Worm (Caenorhabditis elegans): Measurements from ENCODE around the gene W02B12.13.

The W02B12.13 gene

ce11 chrII:11472542-11472941, 27.5 kb downstream of the W02B12.13 start:
- TF ChIP-seq egl-18 (GFP tag; IDR thresholded peaks at IDR 0.05) (no peak), madf-6 (GFP tag; IDR thresholded peaks at IDR 0.05) (no peak), hrde-1 (tag; optimal IDR thresholded peaks at IDR 0.05; ENCODE audit: borderline replicate concordance) (no peak), F55B11.4 (tag; optimal IDR thresholded peaks at IDR 0.05; ENCODE audit: borderline replicate concordance, insufficient read depth) (no peak), T26A5.8 (tag; optimal IDR thresholded peaks at IDR 0.05) (no peak), ztf-26 (tag; optimal IDR thresholded peaks at IDR 0.05) (peak; percentile 31), C06A6.2 (GFP tag; conservative IDR thresholded peaks at IDR 0.05) (no peak), madf-3 (GFP tag; IDR thresholded peaks at IDR 0.05) (no peak), F37B4.10 (GFP tag; IDR thresholded peaks at IDR 0.05) (no peak), K12H6.12 (tag; optimal IDR thresholded peaks at IDR 0.05) (no peak), snpc-4 (GFP tag; optimal IDR thresholded peaks at IDR 0.05) (no peak), snpc-4 (tag; optimal IDR thresholded peaks at IDR 0.05) (peak in 2 of 4 experiments; percentile 43 to 50), cebp-1 (GFP tag; IDR thresholded peaks at IDR 0.05) (peak; percentile 58; the same call in 1 of the 2 replicates), cebp-1 (tag; optimal IDR thresholded peaks at IDR 0.05) (peak; percentile 80), hmg-1.2 (GFP tag; IDR thresholded peaks at IDR 0.05) (no peak), mes-4 (tag; optimal IDR thresholded peaks at IDR 0.05) (no peak), tlf-1 (GFP tag; optimal IDR thresholded peaks at IDR 0.05) (no peak), bed-2 (GFP tag; IDR thresholded peaks at IDR 0.05) (no peak), Y53G8AR.9 (GFP tag; conservative IDR thresholded peaks at IDR 0.05) (no peak), madf-8 (GFP tag; conservative IDR thresholded peaks at IDR 0.05) (no peak), nfyb-1 (GFP tag; IDR thresholded peaks at IDR 0.05) (0 out of 2 replicates have a peak, but pooled peaks have one; percentile 50), gei-17 (GFP tag; optimal IDR thresholded peaks at IDR 0.05) (no peak), rec-8 (tag; optimal IDR thresholded peaks at IDR 0.05) (no peak), ccch-3 (GFP tag; optimal IDR thresholded peaks at IDR 0.05) (no peak), ztf-25 (GFP tag; IDR thresholded peaks at IDR 0.05) (no peak), nhr-120 (GFP tag; IDR thresholded peaks at IDR 0.05) (no peak), let-526 (GFP tag; IDR thresholded peaks at IDR 0.05) (no peak), lsy-27 (tag; optimal IDR thresholded peaks at IDR 0.05; ENCODE audit: borderline replicate concordance, insufficient read depth) (no peak), lin-40 (tag; optimal IDR thresholded peaks at IDR 0.05) (peak; percentile 21), tbx-9 (tag; optimal IDR thresholded peaks at IDR 0.05; ENCODE audit: borderline replicate concordance) (no peak), atf-7 (tag; optimal IDR thresholded peaks at IDR 0.05) (no peak), C17E4.6 (GFP tag; IDR thresholded peaks at IDR 0.05) (no peak), ceh-27 (GFP tag; optimal IDR thresholded peaks at IDR 0.05) (no peak), ztf-18 (tag; optimal IDR thresholded peaks at IDR 0.05) (peak; percentile 47), unc-130 (GFP tag; optimal IDR thresholded peaks at IDR 0.05) (no peak), ceh-40 (GFP tag; IDR thresholded peaks at IDR 0.05) (no peak), ets-4 (GFP tag; optimal IDR thresholded peaks at IDR 0.05) (no peak), sptf-2 (GFP tag; optimal IDR thresholded peaks at IDR 0.05) (no peak), F57C9.4 (tag; optimal IDR thresholded peaks at IDR 0.05) (no peak), madf-10 (tag; optimal IDR thresholded peaks at IDR 0.05) (no peak), Y79H2A.3 (GFP tag; conservative IDR thresholded peaks at IDR 0.05) (no peak), rpc-1 (optimal IDR thresholded peaks at IDR 0.05) (no peak), rpc-1 (tag; optimal IDR thresholded peaks at IDR 0.05) (no peak), attf-5 (GFP tag; optimal IDR thresholded peaks at IDR 0.05) (peak; percentile 55), let-607 (tag; optimal IDR thresholded peaks at IDR 0.05) (no peak), hlh-12 (tag; optimal IDR thresholded peaks at IDR 0.05) (no peak), F49E8.2 (tag; optimal IDR thresholded peaks at IDR 0.05; ENCODE audit: insufficient read depth) (no peak), snpc-1.3 (tag; optimal IDR thresholded peaks at IDR 0.05; ENCODE audit: insufficient read depth) (no peak), lin-26 (GFP tag; IDR thresholded peaks at IDR 0.05) (0 out of 2 replicates have a peak, but pooled peaks have one; percentile 17)

All from whole organism, young adult.